Worm (Caenorhabditis elegans) whole organism, L4/young adult: ENCODE measurements around the gene PDB1.1.

ENCODE experiments used
- dao-5 ChIP-seq: sonication (generic microtip); optimal IDR thresholded peaks from 2 replicates; lab custom pipeline; 2016; ENCODE audit warnings: missing genotype, missing genetic modification characterization, moderate library complexity, missing compliant biosample characterization
- him-1 ChIP-seq: sonication (generic microtip); optimal IDR thresholded peaks from 2 replicates; lab custom pipeline; 2016; ENCODE audit warnings: missing genotype, missing genetic modification reagents, missing genetic modification characterization, missing compliant biosample characterization

- TF ChIP-seq dao-5 (tag; lab: Kevin White, UChicago) = no peak
- TF ChIP-seq him-1 (tag; lab: Kevin White, UChicago) = no peak
Observed at ce11 chrX:7587741-7588235, 28.9 kb upstream of the PDB1.1 start.
